Worm (Caenorhabditis elegans): ENCODE results near the gene Y44A6D.5.

Gene Y44A6D.5

DNA sequence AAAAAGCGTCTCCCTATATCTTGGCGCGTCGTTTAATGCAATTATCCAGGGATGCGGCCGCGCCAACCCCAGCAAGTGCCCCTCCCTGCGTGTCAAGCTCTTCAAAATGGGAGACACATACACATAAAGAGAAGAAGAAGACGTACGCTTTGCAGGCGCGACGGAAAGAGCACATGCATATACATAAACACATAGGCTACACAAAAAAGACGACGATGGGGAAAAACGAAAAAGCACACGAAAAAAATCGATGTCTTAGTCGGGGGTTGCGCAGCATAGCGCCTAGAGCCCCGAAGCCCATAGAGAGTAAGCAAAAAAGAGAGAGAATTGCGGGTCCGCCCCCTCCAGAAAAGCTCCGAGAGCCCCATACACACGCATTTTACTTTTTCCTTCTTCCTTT is 13.7 kb downstream of the Y44A6D.5 start, which contains the start of gene tpan-1 (continued):
- no peak for TF ChIP-seq dmd-4 (tag; optimal IDR thresholded peaks at IDR 0.05)
- TF ChIP-seq mab-5 (tag; optimal IDR thresholded peaks at IDR 0.05): peak; percentile 22
- no peak for TF ChIP-seq ceh-16 (tag; optimal IDR thresholded peaks at IDR 0.05)
- TF ChIP-seq C34F6.9 (tag; optimal IDR thresholded peaks at IDR 0.05): peak; percentile 75
- no peak for TF ChIP-seq nhr-21 (tag; optimal IDR thresholded peaks at IDR 0.05)
- TF ChIP-seq ama-1 (optimal IDR thresholded peaks at IDR 0.05): no peak
- TF ChIP-seq nhr-11 (tag; optimal IDR thresholded peaks at IDR 0.05): no peak
- peak; percentile 85 for TF ChIP-seq zag-1 (tag; optimal IDR thresholded peaks at IDR 0.05)
- peak; percentile 90 for TF ChIP-seq unc-55 (GFP tag; optimal IDR thresholded peaks at IDR 0.05)
- TF ChIP-seq elt-3 (tag; optimal IDR thresholded peaks at IDR 0.05): no peak
- no peak for TF ChIP-seq peb-1 (tag; optimal IDR thresholded peaks at IDR 0.05)
- no peak for TF ChIP-seq nhr-77 (tag; optimal IDR thresholded peaks at IDR 0.05)
- no peak for TF ChIP-seq ceh-82 (tag; optimal IDR thresholded peaks at IDR 0.05)
- peak; percentile 64 for TF ChIP-seq nhr-129 (tag; optimal IDR thresholded peaks at IDR 0.05)
- TF ChIP-seq nhr-12 (tag; optimal IDR thresholded peaks at IDR 0.05): no peak

DNA sequence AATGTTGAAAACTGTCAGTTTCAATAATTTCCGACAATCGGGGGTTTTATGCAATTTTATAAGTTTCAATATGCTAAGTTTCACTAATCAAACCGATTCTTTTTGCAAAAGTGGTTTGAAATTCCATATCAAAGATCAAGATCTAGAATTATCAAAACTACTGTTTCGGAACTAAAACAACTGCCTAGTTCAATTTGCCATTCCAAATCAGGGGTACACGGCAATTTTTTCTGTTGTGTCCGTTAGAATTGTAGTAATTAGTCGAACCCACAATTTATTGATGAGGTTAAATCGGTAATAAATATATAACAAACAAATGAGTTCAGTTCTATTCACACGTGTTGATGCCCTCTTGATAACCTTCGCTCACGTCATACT is 17.0 kb downstream of the Y44A6D.5 start:
- TF ChIP-seq dmd-4 (tag; optimal IDR thresholded peaks at IDR 0.05) (no peak), lin-39 (tag; optimal IDR thresholded peaks at IDR 0.05) (no peak), nhr-23 (tag; optimal IDR thresholded peaks at IDR 0.05) (no peak), nhr-237 (tag; optimal IDR thresholded peaks at IDR 0.05) (no peak), unc-55 (GFP tag; optimal IDR thresholded peaks at IDR 0.05) (no peak), lin-11 (tag; optimal IDR thresholded peaks at IDR 0.05) (no peak), unc-39 (tag; optimal IDR thresholded peaks at IDR 0.05) (no peak), ztf-1 (GFP tag; conservative IDR thresholded peaks at IDR 0.05) (no peak), sma-9 (GFP tag; optimal IDR thresholded peaks at IDR 0.05) (no peak), sma-9 (tag; optimal IDR thresholded peaks at IDR 0.05) (no peak), nhr-10 (tag; optimal IDR thresholded peaks at IDR 0.05) (no peak), crh-2 (tag; optimal IDR thresholded peaks at IDR 0.05) (no peak), ceh-82 (tag; optimal IDR thresholded peaks at IDR 0.05) (no peak), elt-1 (tag; optimal IDR thresholded peaks at IDR 0.05) (no peak), ztf-4 (tag; optimal IDR thresholded peaks at IDR 0.05) (no peak), ztf-11 (tag; optimal IDR thresholded peaks at IDR 0.05) (no peak), snpc-4 (tag; optimal IDR thresholded peaks at IDR 0.05) (no peak)

DNA sequence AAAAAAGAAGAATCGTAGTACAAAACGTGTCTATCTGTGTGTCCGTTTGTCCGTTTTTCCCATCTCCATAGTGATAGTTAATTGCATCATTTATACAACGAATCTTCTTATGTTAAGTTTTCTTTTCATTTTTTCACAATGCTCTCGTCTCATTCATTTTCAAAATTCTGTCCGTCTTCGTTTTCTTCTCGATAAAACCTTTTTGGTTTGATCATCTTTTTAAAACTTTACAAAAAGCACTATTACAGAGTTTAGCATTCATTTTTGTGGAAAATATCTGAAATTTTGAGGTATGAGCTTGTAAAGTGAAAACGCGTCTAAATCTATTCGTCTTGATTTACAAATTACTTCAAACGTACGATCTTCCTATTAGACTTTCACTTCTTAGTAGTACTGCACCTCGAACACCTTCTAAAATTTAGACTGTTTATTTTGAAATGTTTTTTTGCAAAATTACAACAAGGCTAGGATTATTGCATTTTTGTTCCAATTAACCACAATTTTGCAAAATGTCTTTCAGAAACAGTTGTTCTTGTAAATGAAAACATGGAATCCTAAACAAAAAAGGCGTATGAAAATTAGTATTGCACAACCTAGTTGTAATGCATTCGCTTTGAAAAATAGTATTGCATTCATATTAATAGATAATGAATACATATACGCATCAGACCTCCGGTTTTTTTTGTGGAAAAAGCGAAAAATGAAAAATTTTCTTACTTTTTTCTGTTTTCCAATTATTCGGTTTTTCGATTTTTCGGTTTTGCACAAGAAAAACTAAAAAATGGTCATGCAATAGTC is 17.6 kb downstream of the Y44A6D.5 start:
- TF ChIP-seq gmeb-1 (tag; optimal IDR thresholded peaks at IDR 0.05): no peak
- no peak for TF ChIP-seq unc-55 (GFP tag; optimal IDR thresholded peaks at IDR 0.05)
- no peak for TF ChIP-seq sem-4 (tag; optimal IDR thresholded peaks at IDR 0.05)
- TF ChIP-seq nhr-129 (tag; optimal IDR thresholded peaks at IDR 0.05): no peak
- TF ChIP-seq elt-1 (tag; optimal IDR thresholded peaks at IDR 0.05): no peak
- TF ChIP-seq lin-13 (GFP tag; optimal IDR thresholded peaks at IDR 0.05): no peak
- no peak for TF ChIP-seq ztf-1 (GFP tag; conservative IDR thresholded peaks at IDR 0.05)
- TF ChIP-seq C34F6.9 (tag; optimal IDR thresholded peaks at IDR 0.05): peak; percentile 15
- no peak for TF ChIP-seq lin-39 (tag; optimal IDR thresholded peaks at IDR 0.05)
- TF ChIP-seq nhr-77 (tag; optimal IDR thresholded peaks at IDR 0.05): no peak
- TF ChIP-seq ama-1 (optimal IDR thresholded peaks at IDR 0.05): no peak
- TF ChIP-seq lin-11 (tag; optimal IDR thresholded peaks at IDR 0.05): no peak
- no peak for TF ChIP-seq nhr-23 (tag; optimal IDR thresholded peaks at IDR 0.05)
- no peak for TF ChIP-seq snpc-4 (tag; optimal IDR thresholded peaks at IDR 0.05)
- TF ChIP-seq Y55F3AM.14 (GFP tag; optimal IDR thresholded peaks at IDR 0.05): no peak
- no peak for TF ChIP-seq crh-2 (tag; optimal IDR thresholded peaks at IDR 0.05)
- peak; percentile 38 for TF ChIP-seq ztf-4 (tag; optimal IDR thresholded peaks at IDR 0.05)
- no peak for TF ChIP-seq unc-62 (GFP tag; optimal IDR thresholded peaks at IDR 0.05)
- TF ChIP-seq R02D3.7 (tag; optimal IDR thresholded peaks at IDR 0.05): no peak
- no peak for TF ChIP-seq zag-1 (tag; optimal IDR thresholded peaks at IDR 0.05)
- TF ChIP-seq mdl-1 (tag; optimal IDR thresholded peaks at IDR 0.05): no peak
- peak; percentile 45 for TF ChIP-seq nhr-25 (tag; optimal IDR thresholded peaks at IDR 0.05)
- TF ChIP-seq lsy-2 (tag; optimal IDR thresholded peaks at IDR 0.05): peak; percentile 11 to 19
- no peak for TF ChIP-seq sma-9 (GFP tag; optimal IDR thresholded peaks at IDR 0.05)
- TF ChIP-seq sma-9 (tag; optimal IDR thresholded peaks at IDR 0.05): no peak
- TF ChIP-seq F13H6.1 (tag; optimal IDR thresholded peaks at IDR 0.05): no peak
- no peak for TF ChIP-seq ZK546.5 (tag; optimal IDR thresholded peaks at IDR 0.05)
- no peak for TF ChIP-seq mbf-1 (tag; optimal IDR thresholded peaks at IDR 0.05)
- TF ChIP-seq nhr-11 (tag; optimal IDR thresholded peaks at IDR 0.05): no peak
- TF ChIP-seq nhr-21 (tag; optimal IDR thresholded peaks at IDR 0.05): peak; percentile 23
- TF ChIP-seq unc-39 (tag; optimal IDR thresholded peaks at IDR 0.05): no peak
